Worm (Caenorhabditis elegans): ENCODE measurements around the gene srx-58.
"Not testable (repeated sequence)": the region's sequence is repeated elsewhere in the genome, so short reads cannot be mapped to it uniquely, and the experiment has no call there.

ce11 chrV:15320756-15321332 is 31.6 kb upstream of the srx-58 start:
- not testable (repeated sequence) for TF ChIP-seq snpc-4 (GFP tag; optimal IDR thresholded peaks at IDR 0.05); snpc-4 (tag; optimal IDR thresholded peaks at IDR 0.05); K12H6.12 (tag; optimal IDR thresholded peaks at IDR 0.05); nfya-1 (tag; optimal IDR thresholded peaks at IDR 0.05; ENCODE audit: borderline replicate concordance, insufficient read depth); egl-18 (GFP tag; IDR thresholded peaks at IDR 0.05); lin-35 (GFP tag; optimal IDR thresholded peaks at IDR 0.05); sea-2 (GFP tag; IDR thresholded peaks at IDR 0.05); tlf-1 (GFP tag; optimal IDR thresholded peaks at IDR 0.05)
- TF ChIP-seq Y67H2A.10 (GFP tag; conservative IDR thresholded peaks at IDR 0.05) (0 out of 2 replicates have a peak, but pooled peaks have one; percentile 47), ceh-100 (GFP tag; IDR thresholded peaks at IDR 0.05) (peak; percentile 77), dox-1 (GFP tag; IDR thresholded peaks at IDR 0.05) (peak; percentile 99)

Data from whole organism, young adult.